Fruit fly (Drosophila melanogaster): ENCODE measurements around the gene Zcchc7.

Gene Zcchc7

DNA sequence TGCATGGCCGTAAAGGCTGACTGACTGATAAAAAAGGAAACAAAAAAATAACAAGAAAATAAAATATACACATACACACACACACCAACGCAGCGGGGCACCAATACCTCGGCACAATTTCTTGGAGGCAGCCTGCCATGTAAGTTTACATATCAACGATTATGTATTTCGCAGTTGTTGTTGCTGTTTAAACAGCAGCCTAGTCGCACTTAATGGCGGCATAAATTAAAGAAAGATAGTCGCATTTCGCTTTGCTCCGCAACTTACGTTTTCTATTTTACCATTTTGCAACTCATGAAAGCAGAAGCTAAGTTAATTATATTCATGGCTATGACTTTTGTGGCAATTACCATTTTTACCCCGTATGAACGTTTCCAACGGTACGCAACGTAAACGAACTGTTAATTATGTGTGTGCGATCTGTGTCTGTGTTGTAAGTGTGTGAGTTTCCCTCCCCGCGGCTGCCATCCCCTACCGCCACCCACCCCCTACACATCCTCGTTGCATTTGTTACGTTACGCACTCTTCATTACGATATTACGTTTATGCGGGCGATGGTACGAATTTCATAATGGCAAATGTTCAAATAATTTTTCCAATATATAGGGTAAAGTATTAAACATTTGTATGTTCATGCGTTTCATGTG, 9.3 kb downstream of the Zcchc7 start (continued):
- TF ChIP-seq Med (GFP tag) (peak; percentile 40), inv (GFP tag; IDR thresholded peaks at IDR 0.05; ENCODE audit: partially characterized antibody) (no peak), CG9437 (GFP tag; optimal IDR thresholded peaks at IDR 0.05) (peak; percentile 98), sim (GFP tag; IDR thresholded peaks at IDR 0.05) (no peak), croc (GFP tag; conservative IDR thresholded peaks at IDR 0.05) (no peak), CG4360 (GFP tag; IDR thresholded peaks at IDR 0.05) (0 out of 2 replicates have a peak, but pooled peaks have one; percentile 35), CG14014 (GFP tag; IDR thresholded peaks at IDR 0.05) (0 out of 2 replicates have a peak, but pooled peaks have one; percentile 20), CTCF (GFP tag; optimal IDR thresholded peaks at IDR 0.05) (no peak), Pdp1 (GFP tag; optimal IDR thresholded peaks at IDR 0.05) (peak in 1 of 2 experiments; percentile 38), vnd (GFP tag; IDR thresholded peaks at IDR 0.05; ENCODE audit: partially characterized antibody) (no peak), CG12299 (tag; optimal IDR thresholded peaks at IDR 0.05) (no peak), gcm (GFP tag; optimal IDR thresholded peaks at IDR 0.05) (peak; percentile 57), Dp (GFP tag; optimal IDR thresholded peaks at IDR 0.05) (no peak), Blimp-1 (GFP tag; optimal IDR thresholded peaks at IDR 0.05) (no peak), CG13287 (GFP tag; IDR thresholded peaks at IDR 0.05; ENCODE audit: partially characterized antibody) (no peak), CG2199 (GFP tag; IDR thresholded peaks at IDR 0.05) (0 out of 3 replicates have a peak, but pooled peaks have one; percentile 9), Dref (GFP tag; IDR thresholded peaks at IDR 0.05) (no peak), CG2712 (tag; optimal IDR thresholded peaks at IDR 0.05) (no peak), CG10959 (GFP tag; IDR thresholded peaks at IDR 0.05) (no peak), Bgb (GFP tag; IDR thresholded peaks at IDR 0.05; ENCODE audit: partially characterized antibody) (no peak), CG10431 (GFP tag; optimal IDR thresholded peaks at IDR 0.05) (peak; percentile 99), bigmax (GFP tag; optimal IDR thresholded peaks at IDR 0.05) (no peak), vvl (GFP tag; IDR thresholded peaks at IDR 0.05) (peak; percentile 62; the same call in 1 of the 2 replicates), CG5953 (GFP tag; IDR thresholded peaks at IDR 0.05) (no peak), CG6765 (GFP tag; optimal IDR thresholded peaks at IDR 0.05) (no peak), CG8290 (GFP tag; optimal IDR thresholded peaks at IDR 0.05) (no peak), CG8290 (tag; optimal IDR thresholded peaks at IDR 0.05) (no peak), CG17568 (GFP tag; optimal IDR thresholded peaks at IDR 0.05) (no peak), gro (GFP tag; optimal IDR thresholded peaks at IDR 0.05) (no peak)

DNA sequence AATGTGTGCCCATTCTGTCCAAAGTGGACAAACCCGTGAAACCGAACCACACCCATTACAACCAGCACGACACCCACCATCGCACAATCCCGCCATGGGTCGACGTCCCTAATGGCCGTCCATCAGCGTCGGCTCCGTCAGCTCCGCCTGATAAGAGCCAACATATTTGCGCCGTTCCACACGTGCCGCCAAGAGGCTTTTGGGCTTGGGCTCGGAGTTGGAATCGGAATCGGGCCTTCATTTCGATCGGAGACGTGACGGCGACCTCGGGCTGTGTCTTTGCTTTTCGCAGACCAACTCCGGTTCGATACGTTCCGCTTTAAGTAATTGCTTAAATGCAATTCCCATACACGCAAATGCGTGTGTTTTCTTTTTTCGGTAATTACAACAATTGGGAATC, 10.1 kb downstream of the Zcchc7 start:
- no peak for TF ChIP-seq CG14710 (tag; optimal IDR thresholded peaks at IDR 0.05)
- TF ChIP-seq cwo (GFP tag; optimal IDR thresholded peaks at IDR 0.05), result peak; percentile 88
- TF ChIP-seq CG34422 (GFP tag; IDR thresholded peaks at IDR 0.05), result peak; percentile 14; the same call in 1 of the 3 replicates
- peak; percentile 48 for TF ChIP-seq kni (GFP tag; optimal IDR thresholded peaks at IDR 0.05)
- peak; percentile 47; the same call in 1 of the 2 replicates for TF ChIP-seq CG16779 (GFP tag; IDR thresholded peaks at IDR 0.05)
- TF ChIP-seq sug (tag; optimal IDR thresholded peaks at IDR 0.05), result peak; percentile 24
- peak; percentile 54 for TF ChIP-seq Ets65A (GFP tag)
- TF ChIP-seq lov (optimal IDR thresholded peaks at IDR 0.05), result no peak
- TF ChIP-seq lov (GFP tag; IDR thresholded peaks at IDR 0.05), result 0 out of 3 replicates have a peak, but pooled peaks have one; percentile 39
- TF ChIP-seq sr (GFP tag; IDR thresholded peaks at IDR 0.05), result 0 out of 3 replicates have a peak, but pooled peaks have one; percentile 6
- TF ChIP-seq CG30403 (GFP tag; optimal IDR thresholded peaks at IDR 0.05), result no peak

All from whole organism, embryonic.